Worm (Caenorhabditis elegans) whole organism, young adult: ENCODE measurements around the gene sna-2.

ENCODE experiments used
- B0336.3 ChIP-seq: fragments of 200-800 bp; sonication (Bioruptor generic); IDR thresholded peaks from 2 replicates; pipeline ENCODE4 v1.3.6; 2022; ENCODE audit warnings: missing genetic modification characterization, missing compliant biosample characterization
- F57A8.1 ChIP-seq: fragments of 200-800 bp; sonication (Bioruptor generic); optimal IDR thresholded peaks from 2 replicates; lab custom pipeline; 2018; ENCODE audit warnings: mild to moderate bottlenecking, missing genetic modification characterization, moderate library complexity, missing compliant biosample characterization
- Y53G8AR.9 ChIP-seq: fragments of 200-800 bp; sonication (Bioruptor generic); conservative IDR thresholded peaks from 2 replicates; pipeline ENCODE4 v1.3.6; 2022; ENCODE audit warnings: missing genetic modification reagents, missing genetic modification characterization, missing compliant biosample characterization
- atf-7 ChIP-seq: sonication (generic microtip); optimal IDR thresholded peaks from 2 replicates; lab custom pipeline; 2017; ENCODE audit warnings: mild to moderate bottlenecking, missing genetic modification characterization, missing compliant biosample characterization
- fkh-3 ChIP-seq: sonication (generic microtip); optimal IDR thresholded peaks from 2 replicates; lab custom pipeline; 2016; ENCODE audit warnings: mild to moderate bottlenecking, missing genetic modification characterization, missing compliant biosample characterization
- lsy-27 ChIP-seq: sonication (generic microtip); optimal IDR thresholded peaks from 2 replicates; lab custom pipeline; 2017; ENCODE audit warnings: missing genetic modification characterization, mild to moderate bottlenecking, missing compliant biosample characterization, antibody characterized with exemption, missing genotype, borderline replicate concordance; ENCODE audit not compliant: insufficient read depth
- mcd-1 ChIP-seq: fragments of 200-800 bp; sonication (Bioruptor generic); IDR thresholded peaks from 2 replicates; pipeline ENCODE4 v1.3.6; 2022; ENCODE audit warnings: missing genetic modification reagents, missing genetic modification characterization, missing compliant biosample characterization
- nhr-90 ChIP-seq: sonication (generic microtip); optimal IDR thresholded peaks from 2 replicates; lab custom pipeline; 2016; ENCODE audit warnings: missing genotype, mild to moderate bottlenecking, missing genetic modification characterization, missing compliant biosample characterization
- rec-8 ChIP-seq, 2 experiments: sonication (generic microtip); optimal IDR thresholded peaks; 2 replicates each; lab custom pipeline; 2016; ENCODE audit warnings: mild to moderate bottlenecking in 2 of 2, missing genetic modification characterization in 2 of 2, missing genetic modification reagents in 2 of 2, missing genotype in 2 of 2, missing biosample characterization in 1 of 2, missing compliant biosample characterization in 1 of 2, moderate library complexity in 1 of 2
- rpc-1 ChIP-seq, 2 experiments: fragments of 150-350 bp in 1 of 2; sonication (generic microtip) in 1 of 2; optimal IDR thresholded peaks; 2 replicates each; lab custom pipeline; 2014 to 2018; ENCODE audit warnings: missing biosample characterization in 1 of 2, missing genetic modification characterization in 1 of 2, missing genetic modification reagents in 1 of 2, missing genotype in 1 of 2
- tbp1 ChIP-seq: fragments of 200-800 bp; sonication (Bioruptor generic); optimal IDR thresholded peaks from 2 replicates; lab custom pipeline; 2018; ENCODE audit warnings: mild to moderate bottlenecking, missing genetic modification characterization, missing compliant biosample characterization
- unc-130 ChIP-seq: sonication (generic microtip); optimal IDR thresholded peaks from 2 replicates; lab custom pipeline; 2016; ENCODE audit warnings: missing genetic modification reagents, missing genetic modification characterization, missing compliant biosample characterization
- unc-62 ChIP-seq: fragments of 150-350 bp; optimal IDR thresholded peaks from 2 replicates; lab custom pipeline; 2014; ENCODE audit warnings: missing biosample characterization, missing genetic modification reagents, missing genetic modification characterization
- zim-3 ChIP-seq: sonication (generic microtip); optimal IDR thresholded peaks from 2 replicates; lab custom pipeline; 2017; ENCODE audit warnings: mild to moderate bottlenecking, missing genetic modification characterization, moderate library complexity, missing compliant biosample characterization

DNA sequence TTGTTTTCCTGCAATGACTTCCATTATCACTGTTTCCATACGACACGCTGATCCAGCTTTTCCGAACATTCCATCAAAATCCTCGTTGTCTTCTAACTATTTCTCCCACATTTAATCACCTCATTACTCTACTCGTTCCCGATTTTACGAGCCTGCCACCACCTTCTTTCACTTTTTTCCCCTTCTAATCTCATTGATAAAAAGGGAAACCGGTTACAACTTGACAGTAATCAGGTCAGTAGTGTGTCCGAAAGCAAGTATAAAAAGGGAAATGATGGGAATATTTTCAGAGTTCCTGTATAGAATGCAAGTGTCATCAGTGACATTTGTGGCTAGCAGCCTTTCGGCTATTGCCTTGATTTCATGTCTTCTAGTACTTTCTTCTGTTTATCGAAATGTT, 44.2 kb upstream of the sna-2 start, which contains the start of gene col-123:
- TF ChIP-seq rpc-1 (optimal IDR thresholded peaks at IDR 0.05; lab: Kevin White, UChicago) (no peak), rpc-1 (tag; optimal IDR thresholded peaks at IDR 0.05; lab: Kevin White, UChicago) (no peak), mcd-1 (GFP tag; lab: Robert Waterston, UW) (no peak), rec-8 (tag; optimal IDR thresholded peaks at IDR 0.05; lab: Kevin White, UChicago) (no peak), unc-62 (GFP tag; lab: Kevin White, UChicago) (no peak), zim-3 (no peak), F57A8.1 (GFP tag; lab: Kevin White, UChicago) (no peak), fkh-3 (tag; lab: Kevin White, UChicago) (no peak), unc-130 (GFP tag; lab: Kevin White, UChicago) (no peak), B0336.3 (no peak), Y53G8AR.9 (GFP tag; lab: Robert Waterston, UW) (no peak), nhr-90 (tag; lab: Kevin White, UChicago) (no peak), tbp1 (GFP tag; lab: Kevin White, UChicago) (no peak), lsy-27 (no peak), atf-7 (tag; lab: Kevin White, UChicago) (no peak)
